Worm (Caenorhabditis elegans): ENCODE data around the gene Y53C12A.7.
"Not testable (repeated sequence)": the region's sequence is repeated elsewhere in the genome, so short reads cannot be mapped to it uniquely, and the experiment has no call there.

- TF ChIP-seq nhr-11 (tag; optimal IDR thresholded peaks at IDR 0.05); skn-1 (tag; optimal IDR thresholded peaks at IDR 0.05); tbx-2 (tag; optimal IDR thresholded peaks at IDR 0.05); fkh-10 (GFP tag; optimal IDR thresholded peaks at IDR 0.05); mdl-1 (tag; optimal IDR thresholded peaks at IDR 0.05); unc-62 (GFP tag; optimal IDR thresholded peaks at IDR 0.05): not testable (repeated sequence)
Measured at ce11 chrII:9718631-9719252, 18.4 kb downstream of the Y53C12A.7 start, which contains the start of gene Y53C12A.11.
